Worm (Caenorhabditis elegans) whole organism, L1 larva: Measurements from ENCODE around the gene T13H5.1.
A peak's percentile ranks its signal among the peaks of the same experiment; 100 is the strongest.

Experiments
- C04F5.9 ChIP-seq: sonication (generic microtip); optimal IDR thresholded peaks from 2 replicates; lab custom pipeline; 2016; ENCODE audit warnings: missing genetic modification characterization, missing compliant biosample characterization
- Y116A8C.19 ChIP-seq: sonication (generic microtip); optimal IDR thresholded peaks from 2 replicates; lab custom pipeline; 2016; ENCODE audit warnings: missing compliant biosample characterization, missing genetic modification characterization, borderline replicate concordance
- aha-1 ChIP-seq: fragments of 150-350 bp; optimal IDR thresholded peaks from 2 replicates; lab custom pipeline; 2014; ENCODE audit warnings: missing biosample characterization, missing genetic modification characterization
- ama-1 ChIP-seq: fragments of 150-350 bp; optimal IDR thresholded peaks from 2 replicates; lab custom pipeline; 2014
- blmp-1 ChIP-seq: fragments of 150-350 bp; optimal IDR thresholded peaks from 2 replicates; lab custom pipeline; 2014; ENCODE audit warnings: missing biosample characterization, missing genetic modification characterization
- ceh-63 ChIP-seq: fragments of 200-800 bp; sonication (Bioruptor generic); optimal IDR thresholded peaks from 2 replicates; lab custom pipeline; 2018; ENCODE audit warnings: mild to moderate bottlenecking, missing genetic modification characterization, missing compliant biosample characterization
- ceh-90 ChIP-seq: sonication (generic microtip); optimal IDR thresholded peaks from 2 replicates; lab custom pipeline; 2016; ENCODE audit warnings: missing genetic modification characterization, missing compliant biosample characterization
- dpl-1 ChIP-seq, 3 experiments: fragments of 150-350 bp in 2 of 3; sonication (generic microtip) in 1 of 3; optimal IDR thresholded peaks; 2 replicates each; lab custom pipeline; 2014 to 2017; ENCODE audit warnings: missing biosample characterization in 3 of 3, missing genetic modification characterization in 3 of 3, missing genetic modification reagents in 3 of 3
- dsc-1 ChIP-seq: sonication (generic microtip); optimal IDR thresholded peaks from 2 replicates; lab custom pipeline; 2016; ENCODE audit warnings: mild to moderate bottlenecking, missing genetic modification characterization, missing compliant biosample characterization
- efl-1 ChIP-seq, 4 experiments: fragments of 150-350 bp; optimal IDR thresholded peaks in 3 of 4; peaks in 1 of 4; 1 replicate in 1 of 4; 2 replicates in 3 of 4; lab custom pipeline; 2014; ENCODE audit warnings: missing biosample characterization in 2 of 4, missing genetic modification characterization in 2 of 4, missing genetic modification reagents in 2 of 4
- efl-3 ChIP-seq: fragments of 200-800 bp; sonication (Bioruptor generic); optimal IDR thresholded peaks from 2 replicates; lab custom pipeline; 2018; ENCODE audit warnings: mild to moderate bottlenecking, missing genetic modification characterization, missing compliant biosample characterization
- elt-2 ChIP-seq: sonication (generic microtip); optimal IDR thresholded peaks from 2 replicates; lab custom pipeline; 2016; ENCODE audit warnings: missing genetic modification characterization, mild to moderate bottlenecking, inconsistent platforms, missing compliant biosample characterization, missing genetic modification reagents
- elt-3 ChIP-seq, 6 experiments: fragments of 150-350 bp in 1 of 6; sonication (generic microtip); optimal IDR thresholded peaks; 2 replicates each; lab custom pipeline; 2017 to 2018; ENCODE audit warnings: missing biosample characterization in 6 of 6, missing genetic modification characterization in 6 of 6, inconsistent platforms in 1 of 6
- ets-5 ChIP-seq: fragments of 200-800 bp; sonication (Bioruptor generic); IDR thresholded peaks from 2 replicates; pipeline ENCODE4 v1.3.6; 2022; ENCODE audit warnings: missing genetic modification characterization, missing compliant biosample characterization
- grh-1 ChIP-seq: fragments of 200-800 bp; sonication (Bioruptor generic); IDR thresholded peaks from 2 replicates; pipeline ENCODE4 v1.3.6; 2022; ENCODE audit warnings: missing genetic modification reagents, missing genetic modification characterization, missing compliant biosample characterization
- lin-13 ChIP-seq: fragments of 150-350 bp; optimal IDR thresholded peaks from 2 replicates; lab custom pipeline; 2014; ENCODE audit warnings: missing biosample characterization, missing genetic modification reagents, missing genetic modification characterization
- lin-14 ChIP-seq: fragments of 200-800 bp; sonication (Bioruptor generic); optimal IDR thresholded peaks from 2 replicates; lab custom pipeline; 2018; ENCODE audit warnings: mild to moderate bottlenecking, missing genetic modification characterization, moderate library complexity, missing compliant biosample characterization
- lin-39 ChIP-seq: fragments of 150-350 bp; optimal IDR thresholded peaks from 2 replicates; lab custom pipeline; 2014; ENCODE audit warnings: missing biosample characterization, missing genetic modification reagents, missing genetic modification characterization
- lsy-2 ChIP-seq, 2 experiments: fragments of 150-350 bp; optimal IDR thresholded peaks; 2 replicates each; lab custom pipeline; 2014; ENCODE audit warnings: missing biosample characterization in 2 of 2, missing genetic modification characterization in 2 of 2
- mab-9 ChIP-seq: fragments of 200-800 bp; sonication (Bioruptor generic); IDR thresholded peaks from 2 replicates; pipeline ENCODE4 v1.3.6; 2022; ENCODE audit warnings: missing genetic modification reagents, missing genetic modification characterization, missing compliant biosample characterization
- mef-2 ChIP-seq: fragments of 150-350 bp; optimal IDR thresholded peaks from 2 replicates; lab custom pipeline; 2014; ENCODE audit warnings: missing biosample characterization, missing genetic modification characterization
- mep-1 ChIP-seq: fragments of 150-350 bp; optimal IDR thresholded peaks from 2 replicates; lab custom pipeline; 2014; ENCODE audit warnings: missing biosample characterization, missing genetic modification characterization
- nhr-12 ChIP-seq: sonication (generic microtip); optimal IDR thresholded peaks from 2 replicates; lab custom pipeline; 2017; ENCODE audit warnings: missing biosample characterization, missing genetic modification characterization
- nhr-47 ChIP-seq: sonication (generic microtip); optimal IDR thresholded peaks from 2 replicates; lab custom pipeline; 2016; ENCODE audit warnings: mild to moderate bottlenecking, missing genetic modification characterization, moderate library complexity, missing compliant biosample characterization
- nhr-71 ChIP-seq: sonication (generic microtip); optimal IDR thresholded peaks from 2 replicates; lab custom pipeline; 2016; ENCODE audit warnings: mild to moderate bottlenecking, missing genetic modification characterization, moderate library complexity, missing compliant biosample characterization
- nhr-84 ChIP-seq: sonication (generic microtip); optimal IDR thresholded peaks from 2 replicates; lab custom pipeline; 2017; ENCODE audit warnings: missing biosample characterization, missing genetic modification characterization
- nhr-85 ChIP-seq: sonication (generic microtip); peaks from one replicate; lab custom pipeline; 2016; ENCODE audit warnings: missing genetic modification characterization, inconsistent platforms, missing compliant biosample characterization
- pag-3 ChIP-seq: sonication (generic microtip); optimal IDR thresholded peaks from 2 replicates; lab custom pipeline; 2017; ENCODE audit warnings: missing genetic modification characterization, mild to moderate bottlenecking, missing compliant biosample characterization, antibody characterized with exemption, borderline replicate concordance; ENCODE audit not compliant: insufficient read depth
- rnt-1 ChIP-seq: sonication (generic microtip); optimal IDR thresholded peaks from 2 replicates; lab custom pipeline; 2016; ENCODE audit warnings: mild to moderate bottlenecking, missing genetic modification characterization, moderate library complexity, missing compliant biosample characterization
- snu-23 ChIP-seq: sonication (generic microtip); optimal IDR thresholded peaks from 2 replicates; lab custom pipeline; 2016; ENCODE audit warnings: missing genetic modification characterization, missing compliant biosample characterization
- sptf-1 ChIP-seq: fragments of 150-350 bp; optimal IDR thresholded peaks from 2 replicates; lab custom pipeline; 2014; ENCODE audit warnings: missing biosample characterization, missing genetic modification characterization
- tlp-1 ChIP-seq: fragments of 150-350 bp; optimal IDR thresholded peaks from 2 replicates; lab custom pipeline; 2014; ENCODE audit warnings: missing biosample characterization, missing genetic modification characterization
- unc-130 ChIP-seq: fragments of 150-350 bp; optimal IDR thresholded peaks from 2 replicates; lab custom pipeline; 2017; ENCODE audit warnings: missing biosample characterization, missing genetic modification characterization, inconsistent platforms
- unc-86 ChIP-seq: sonication (generic microtip); optimal IDR thresholded peaks from 2 replicates; lab custom pipeline; 2016; ENCODE audit warnings: missing genetic modification characterization, missing compliant biosample characterization
- xbp-1 ChIP-seq: sonication (generic microtip); optimal IDR thresholded peaks from 2 replicates; lab custom pipeline; 2016; ENCODE audit warnings: missing genetic modification characterization, missing compliant biosample characterization

The T13H5.1 gene

DNA sequence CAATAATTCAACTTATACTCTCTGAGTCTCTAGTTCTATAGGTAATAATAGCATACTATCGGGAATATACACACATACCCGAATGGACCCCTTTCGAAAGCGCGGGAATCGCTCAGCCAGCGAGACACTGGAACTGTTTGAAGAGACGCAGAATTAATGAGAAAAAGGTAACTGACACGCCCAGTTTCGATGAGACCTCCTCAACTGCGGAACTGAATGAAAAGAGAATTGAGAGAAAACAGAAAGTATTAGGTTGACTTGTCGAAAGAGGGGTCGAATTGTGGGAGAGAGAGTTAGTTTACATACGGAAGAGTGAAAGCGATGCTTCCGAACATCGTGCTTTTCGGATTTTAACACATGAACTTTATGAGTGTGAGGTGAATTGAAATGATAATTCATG lies 23.2 kb upstream of the T13H5.1 start:
- TF ChIP-seq snu-23 (GFP tag; lab: Kevin White, UChicago) (peak; percentile 11), blmp-1 (tag; lab: Kevin White, UChicago) (peak; percentile 98), nhr-85 (tag; lab: Kevin White, UChicago) (peak; percentile 8), unc-86 (tag; lab: Kevin White, UChicago) (no peak), efl-3 (GFP tag; lab: Kevin White, UChicago) (no peak), dpl-1 (GFP tag; optimal IDR thresholded peaks at IDR 0.05; lab: Kevin White, UChicago) (no peak), sptf-1 (tag; lab: Kevin White, UChicago) (no peak), tlp-1 (tag; lab: Kevin White, UChicago) (no peak), mef-2 (no peak), ceh-63 (GFP tag; lab: Kevin White, UChicago) (no peak), mep-1 (tag; lab: Kevin White, UChicago) (no peak), efl-1 (optimal IDR thresholded peaks at IDR 0.05; lab: Kevin White, UChicago) (no peak), efl-1 (GFP tag; optimal IDR thresholded peaks at IDR 0.05 in 1 of 2; lab: Kevin White, UChicago) (peak in 1 of 2 experiments; percentile 31), C04F5.9 (no peak), ets-5 (no peak), grh-1 (no peak), mab-9 (GFP tag; lab: Robert Waterston, UW) (no peak), ama-1 (lab: Kevin White, UChicago) (no peak), rnt-1 (tag; lab: Kevin White, UChicago) (peak; percentile 6), nhr-12 (tag; lab: Kevin White, UChicago) (no peak), Y116A8C.19 (tag; lab: Kevin White, UChicago) (no peak)

- TF ChIP-seq blmp-1 (tag; lab: Kevin White, UChicago) (peak; percentile 11), dsc-1 (tag; lab: Kevin White, UChicago) (no peak), efl-1 (optimal IDR thresholded peaks at IDR 0.05; lab: Kevin White, UChicago) (no peak), efl-1 (GFP tag; optimal IDR thresholded peaks at IDR 0.05 in 1 of 2; lab: Kevin White, UChicago) (peak in 1 of 2 experiments; percentile 54), ceh-90 (tag; lab: Kevin White, UChicago) (no peak), mab-9 (GFP tag; lab: Robert Waterston, UW) (no peak), unc-130 (no peak), elt-2 (tag; lab: Kevin White, UChicago) (no peak), aha-1 (tag; lab: Kevin White, UChicago) (no peak), nhr-47 (no peak), lin-39 (tag; lab: Kevin White, UChicago) (no peak), nhr-71 (no peak), Y116A8C.19 (tag; lab: Kevin White, UChicago) (no peak), lin-13 (no peak), nhr-84 (tag; lab: Kevin White, UChicago) (no peak), grh-1 (no peak)
Observed at ce11 chrII:8531181-8531759, 22.4 kb upstream of the T13H5.1 start, which contains the start of gene gldi-7. gldi-7 (minus strand) TSS chrII:8531222.

DNA sequence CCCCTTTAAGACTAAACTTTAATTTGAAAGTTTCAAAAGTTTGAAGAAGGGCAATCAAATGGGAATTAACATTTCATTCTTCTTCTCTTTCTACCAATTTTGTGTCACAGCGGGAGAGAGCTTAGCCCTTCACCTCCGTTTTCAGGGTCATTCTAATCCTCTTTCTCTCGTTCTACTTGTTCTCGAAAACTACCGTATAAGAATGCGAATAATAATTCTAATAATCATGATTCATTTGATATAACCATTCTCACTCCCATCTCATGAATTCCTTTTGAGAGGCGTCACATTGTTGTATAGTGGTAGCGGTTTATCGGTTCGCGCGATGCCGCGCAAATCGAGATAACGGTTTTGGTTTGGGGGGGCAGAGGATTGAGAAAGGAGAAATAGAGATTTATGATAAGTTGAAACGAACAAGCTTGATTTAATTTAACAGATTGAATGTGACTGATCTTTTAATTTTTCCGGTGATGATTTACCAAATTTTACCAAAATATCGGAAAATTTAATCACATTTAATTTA lies 20.4 kb upstream of the T13H5.1 start:
- TF ChIP-seq nhr-85 (tag; lab: Kevin White, UChicago) (peak; percentile 60), elt-3 (tag; optimal IDR thresholded peaks at IDR 0.05; lab: Kevin White, UChicago) (peak in 1 of 6 experiments; percentile 29), snu-23 (GFP tag; lab: Kevin White, UChicago) (peak; percentile 13), lsy-2 (tag; optimal IDR thresholded peaks at IDR 0.05; lab: Kevin White, UChicago) (peak in 1 of 2 experiments; percentile 13), pag-3 (tag; lab: Kevin White, UChicago) (no peak), blmp-1 (tag; lab: Kevin White, UChicago) (peak; percentile 75), mep-1 (tag; lab: Kevin White, UChicago) (peak; percentile 9), xbp-1 (tag; lab: Kevin White, UChicago) (no peak), lin-14 (peak; percentile 2)
